Fruit fly (Drosophila melanogaster): ENCODE measurements around the gene Cyp28c1.

Cyp28c1 gene

DNA sequence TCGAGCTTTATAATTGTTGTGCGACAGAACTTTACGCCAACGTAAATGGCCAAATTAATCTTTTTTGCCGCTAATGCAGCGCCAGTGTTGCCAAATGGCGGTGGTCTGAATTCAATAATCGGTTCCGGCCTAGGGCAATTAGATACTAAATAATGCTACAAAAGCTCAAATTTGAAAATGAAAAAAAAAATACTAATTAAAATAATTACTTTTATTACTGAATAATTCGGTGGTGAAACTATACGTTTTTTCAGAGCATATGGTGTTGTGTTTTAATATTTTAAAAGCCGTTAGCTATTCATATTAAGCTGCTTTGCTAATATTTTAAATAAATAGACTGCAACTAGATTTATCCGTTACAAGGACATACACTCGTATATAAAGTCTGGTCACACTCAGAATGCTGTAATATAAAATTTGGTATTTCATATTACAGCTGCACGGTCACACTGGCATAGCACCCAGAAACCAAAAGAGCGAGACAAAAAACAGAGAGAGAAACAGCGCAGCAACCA, 22.9 kb upstream of the Cyp28c1 start, which contains the start of the genes CG1578 and rudhira:
TSS of gene CG1578 (minus strand) at position 118 of the 515 bp plus-strand sequence.
TSS of gene rudhira (plus strand) at position 465 of the 515 bp plus-strand sequence.
- no peak for TF ChIP-seq CG34406 (GFP tag; optimal IDR thresholded peaks at IDR 0.05)
- no peak for TF ChIP-seq CG4318 (GFP tag; optimal IDR thresholded peaks at IDR 0.05)
- no peak for TF ChIP-seq CG15336 (GFP tag; IDR thresholded peaks at IDR 0.05)
- no peak for TF ChIP-seq CG6276 (GFP tag; optimal IDR thresholded peaks at IDR 0.05)
- TF ChIP-seq esn (GFP tag; optimal IDR thresholded peaks at IDR 0.05), result no peak
- TF ChIP-seq Sox102F (GFP tag; optimal IDR thresholded peaks at IDR 0.05), result peak; percentile 33
- TF ChIP-seq Hr4 (GFP tag; optimal IDR thresholded peaks at IDR 0.05), result no peak
- no peak for TF ChIP-seq Hr38 (GFP tag; optimal IDR thresholded peaks at IDR 0.05)
- TF ChIP-seq Ets21C (GFP tag; optimal IDR thresholded peaks at IDR 0.05), result no peak
- no peak for TF ChIP-seq Lpt (GFP tag; optimal IDR thresholded peaks at IDR 0.05)
- no peak for TF ChIP-seq CG7368 (GFP tag; optimal IDR thresholded peaks at IDR 0.05)
- no peak for TF ChIP-seq pdm3 (GFP tag; optimal IDR thresholded peaks at IDR 0.05)
- no peak for TF ChIP-seq CG31627 (GFP tag; optimal IDR thresholded peaks at IDR 0.05)
- TF ChIP-seq CG9139 (GFP tag; optimal IDR thresholded peaks at IDR 0.05), result no peak
- no peak for TF ChIP-seq CG11762 (GFP tag; optimal IDR thresholded peaks at IDR 0.05; ENCODE audit: insufficient read depth)
- no peak for TF ChIP-seq dac (GFP tag; optimal IDR thresholded peaks at IDR 0.05)
- TF ChIP-seq Ets96B (tag; optimal IDR thresholded peaks at IDR 0.05), result no peak
- TF ChIP-seq OdsH (GFP tag; optimal IDR thresholded peaks at IDR 0.05), result no peak
- no peak for TF ChIP-seq fkh (GFP tag; optimal IDR thresholded peaks at IDR 0.05)
- TF ChIP-seq lz (GFP tag; optimal IDR thresholded peaks at IDR 0.05), result peak; percentile 11
- no peak for TF ChIP-seq net (GFP tag; optimal IDR thresholded peaks at IDR 0.05)
- no peak for TF ChIP-seq CG11294 (GFP tag; IDR thresholded peaks at IDR 0.05)
- TF ChIP-seq CG10631 (GFP tag; optimal IDR thresholded peaks at IDR 0.05), result no peak
- TF ChIP-seq salr (GFP tag; optimal IDR thresholded peaks at IDR 0.05), result no peak
- no peak for TF ChIP-seq CG16779 (tag; optimal IDR thresholded peaks at IDR 0.05)
- no peak for TF ChIP-seq achi (GFP tag; optimal IDR thresholded peaks at IDR 0.05)
- TF ChIP-seq CG3032 (tag; optimal IDR thresholded peaks at IDR 0.05), result no peak
- TF ChIP-seq CG6792 (GFP tag; optimal IDR thresholded peaks at IDR 0.05), result no peak
- TF ChIP-seq acj6 (GFP tag; optimal IDR thresholded peaks at IDR 0.05), result no peak
- no peak for TF ChIP-seq Sox15 (GFP tag; optimal IDR thresholded peaks at IDR 0.05)
- TF ChIP-seq svp (GFP tag), result peak; percentile 60
- no peak for TF ChIP-seq CG8119 (GFP tag; IDR thresholded peaks at IDR 0.05)
- no peak; the same call in 2 of the 3 replicates for TF ChIP-seq eg (GFP tag; IDR thresholded peaks at IDR 0.05)
- no peak for TF ChIP-seq CG1621 (tag; optimal IDR thresholded peaks at IDR 0.05)
- no peak for TF ChIP-seq CG8319 (GFP tag; optimal IDR thresholded peaks at IDR 0.05)
- no peak for TF ChIP-seq topi (GFP tag; optimal IDR thresholded peaks at IDR 0.05)
- TF ChIP-seq Gug (GFP tag; IDR thresholded peaks at IDR 0.05), result no peak
- no peak for TF ChIP-seq spab (GFP tag; optimal IDR thresholded peaks at IDR 0.05)
- no peak for TF ChIP-seq Hr39 (GFP tag; optimal IDR thresholded peaks at IDR 0.05)
- TF ChIP-seq CG6163 (GFP tag; IDR thresholded peaks at IDR 0.05), result 0 out of 3 replicates have a peak, but pooled peaks have one; percentile 0
- TF ChIP-seq Sox14 (GFP tag; optimal IDR thresholded peaks at IDR 0.05), result no peak
- no peak for TF ChIP-seq Smox (GFP tag; optimal IDR thresholded peaks at IDR 0.05)
- peak; percentile 8 for TF ChIP-seq Eip93F (GFP tag; optimal IDR thresholded peaks at IDR 0.05)
- no peak for TF ChIP-seq vri (GFP tag; optimal IDR thresholded peaks at IDR 0.05)
- no peak for TF ChIP-seq CG6808 (GFP tag; optimal IDR thresholded peaks at IDR 0.05)
- no peak for TF ChIP-seq ss (GFP tag; optimal IDR thresholded peaks at IDR 0.05)
- no peak for TF ChIP-seq fd85E (GFP tag; optimal IDR thresholded peaks at IDR 0.05)
- no peak for TF ChIP-seq Met (GFP tag; optimal IDR thresholded peaks at IDR 0.05)
- TF ChIP-seq Eip75B (GFP tag; optimal IDR thresholded peaks at IDR 0.05), result no peak
- TF ChIP-seq CG3919 (GFP tag; optimal IDR thresholded peaks at IDR 0.05), result no peak
- no peak for TF ChIP-seq CG10669 (GFP tag; optimal IDR thresholded peaks at IDR 0.05)
- TF ChIP-seq CG8632 (GFP tag; optimal IDR thresholded peaks at IDR 0.05), result no peak
- no peak for TF ChIP-seq fd59A (GFP tag; optimal IDR thresholded peaks at IDR 0.05)
